Worm (Caenorhabditis elegans) whole organism, late embryonic: ENCODE data around the gene F13D11.3.

Experiments used
- C08G9.2 ChIP-seq: sonication (generic microtip); optimal IDR thresholded peaks from 2 replicates; lab custom pipeline; 2016; ENCODE audit warnings: mild to moderate bottlenecking, missing genetic modification characterization, moderate library complexity, missing compliant biosample characterization
- F13H6.1 ChIP-seq: sonication (generic microtip); optimal IDR thresholded peaks from 2 replicates; lab custom pipeline; 2016; ENCODE audit warnings: missing genetic modification characterization, missing compliant biosample characterization
- K02D7.2 ChIP-seq: sonication (generic microtip); optimal IDR thresholded peaks from 2 replicates; lab custom pipeline; 2017; ENCODE audit warnings: mild to moderate bottlenecking, missing genetic modification characterization, missing compliant biosample characterization
- K09A11.1 ChIP-seq: sonication (generic microtip); optimal IDR thresholded peaks from 2 replicates; lab custom pipeline; 2017; ENCODE audit warnings: antibody characterized with exemption, mild to moderate bottlenecking, missing genetic modification characterization, missing compliant biosample characterization; ENCODE audit not compliant: insufficient read depth
- T23F11.4 ChIP-seq: fragments of 200-800 bp; sonication (Bioruptor generic); optimal IDR thresholded peaks from 2 replicates; lab custom pipeline; 2018; ENCODE audit warnings: mild to moderate bottlenecking, missing genetic modification characterization, missing compliant biosample characterization
- Y22D7AL.16 ChIP-seq: sonication (generic microtip); optimal IDR thresholded peaks from 2 replicates; lab custom pipeline; 2016; ENCODE audit warnings: missing genetic modification characterization, missing compliant biosample characterization
- ahr-1 ChIP-seq: sonication (generic microtip); optimal IDR thresholded peaks from 2 replicates; lab custom pipeline; 2016; ENCODE audit warnings: missing genetic modification characterization, missing compliant biosample characterization
- ama-1 ChIP-seq: fragments of 150-350 bp; optimal IDR thresholded peaks from 2 replicates; lab custom pipeline; 2014
- ceh-18 ChIP-seq: sonication (generic microtip); optimal IDR thresholded peaks from 2 replicates; lab custom pipeline; 2016; ENCODE audit warnings: missing genetic modification characterization, missing compliant biosample characterization
- ceh-19 ChIP-seq: fragments of 200-800 bp; sonication (Bioruptor generic); optimal IDR thresholded peaks from 2 replicates; lab custom pipeline; 2018; ENCODE audit warnings: mild to moderate bottlenecking, missing genetic modification characterization, missing compliant biosample characterization
- ceh-2 ChIP-seq: sonication (generic microtip); optimal IDR thresholded peaks from 2 replicates; lab custom pipeline; 2016; ENCODE audit warnings: missing genotype, missing genetic modification characterization, missing compliant biosample characterization
- ceh-22 ChIP-seq: sonication (generic microtip); optimal IDR thresholded peaks from 2 replicates; lab custom pipeline; 2017; ENCODE audit warnings: missing biosample characterization, missing genetic modification characterization
- ceh-24 ChIP-seq: sonication (generic microtip); optimal IDR thresholded peaks from 2 replicates; lab custom pipeline; 2016; ENCODE audit warnings: mild to moderate bottlenecking, missing genetic modification characterization, missing compliant biosample characterization
- ceh-30 ChIP-seq: fragments of 150-350 bp; optimal IDR thresholded peaks from 2 replicates; lab custom pipeline; 2014; ENCODE audit warnings: missing biosample characterization, missing genetic modification characterization
- ceh-31 ChIP-seq: sonication (generic microtip); optimal IDR thresholded peaks from 2 replicates; lab custom pipeline; 2016; ENCODE audit warnings: missing genetic modification characterization, missing compliant biosample characterization
- ceh-34 ChIP-seq: sonication (generic microtip); optimal IDR thresholded peaks from 2 replicates; lab custom pipeline; 2016; ENCODE audit warnings: mild to moderate bottlenecking, missing genetic modification characterization, missing compliant biosample characterization
- ceh-48 ChIP-seq: sonication (generic microtip); optimal IDR thresholded peaks from 2 replicates; lab custom pipeline; 2016; ENCODE audit warnings: missing genetic modification characterization, inconsistent platforms, missing compliant biosample characterization
- ceh-6 ChIP-seq: fragments of 200-800 bp; sonication (Bioruptor generic); optimal IDR thresholded peaks from 2 replicates; lab custom pipeline; 2018; ENCODE audit warnings: mild to moderate bottlenecking, missing genetic modification characterization, missing compliant biosample characterization
- dmd-4 ChIP-seq: sonication (generic microtip); optimal IDR thresholded peaks from 2 replicates; lab custom pipeline; 2016; ENCODE audit warnings: borderline replicate concordance, missing genetic modification characterization, missing compliant biosample characterization
- elt-2 ChIP-seq: sonication (generic microtip); optimal IDR thresholded peaks from 2 replicates; lab custom pipeline; 2016; ENCODE audit warnings: missing genetic modification reagents, missing genetic modification characterization, missing compliant biosample characterization
- elt-4 ChIP-seq: sonication (generic microtip); optimal IDR thresholded peaks from 2 replicates; lab custom pipeline; 2016; ENCODE audit warnings: missing genetic modification characterization, missing compliant biosample characterization
- eyg-1 ChIP-seq: sonication (generic microtip); optimal IDR thresholded peaks from 2 replicates; lab custom pipeline; 2016; ENCODE audit warnings: missing genotype, missing genetic modification characterization, missing compliant biosample characterization
- fkh-6 ChIP-seq: sonication (generic microtip); optimal IDR thresholded peaks from 2 replicates; lab custom pipeline; 2016; ENCODE audit warnings: missing genetic modification characterization, missing compliant biosample characterization
- hlh-15 ChIP-seq: sonication (generic microtip); optimal IDR thresholded peaks from 2 replicates; lab custom pipeline; 2016; ENCODE audit warnings: missing genetic modification characterization, missing compliant biosample characterization
- hlh-30 ChIP-seq: sonication (generic microtip); optimal IDR thresholded peaks from 2 replicates; lab custom pipeline; 2017; ENCODE audit warnings: antibody characterized with exemption, missing genetic modification characterization, missing compliant biosample characterization; ENCODE audit not compliant: insufficient read depth
- hlh-6 ChIP-seq: sonication (generic microtip); optimal IDR thresholded peaks from 2 replicates; lab custom pipeline; 2016; ENCODE audit warnings: missing genotype, missing genetic modification characterization, missing compliant biosample characterization
- hlh-8 ChIP-seq: sonication (generic microtip); optimal IDR thresholded peaks from 2 replicates; lab custom pipeline; 2016; ENCODE audit warnings: missing genotype, missing genetic modification characterization, missing compliant biosample characterization
- lin-11 ChIP-seq: fragments of 200-800 bp; sonication (Bioruptor generic); optimal IDR thresholded peaks from 2 replicates; lab custom pipeline; 2018; ENCODE audit warnings: mild to moderate bottlenecking, missing genetic modification characterization, missing compliant biosample characterization
- nfya-1 ChIP-seq: sonication (generic microtip); optimal IDR thresholded peaks from 2 replicates; lab custom pipeline; 2017; ENCODE audit warnings: missing genetic modification characterization, mild to moderate bottlenecking, missing compliant biosample characterization, antibody characterized with exemption, moderate library complexity
- nhr-11 ChIP-seq: fragments of 150-350 bp; optimal IDR thresholded peaks from 2 replicates; lab custom pipeline; 2014; ENCODE audit warnings: missing biosample characterization, missing genetic modification characterization
- nhr-232 ChIP-seq: sonication (generic microtip); optimal IDR thresholded peaks from 2 replicates; lab custom pipeline; 2016; ENCODE audit warnings: missing genetic modification characterization, missing compliant biosample characterization
- npax-4 ChIP-seq: sonication (generic microtip); optimal IDR thresholded peaks from 2 replicates; lab custom pipeline; 2016; ENCODE audit warnings: missing genetic modification characterization, missing compliant biosample characterization
- odd-2 ChIP-seq: sonication (generic microtip); optimal IDR thresholded peaks from 2 replicates; lab custom pipeline; 2017; ENCODE audit warnings: antibody characterized with exemption, mild to moderate bottlenecking, missing genetic modification characterization, missing compliant biosample characterization
- pat-9 ChIP-seq: fragments of 200-800 bp; sonication (Bioruptor generic); optimal IDR thresholded peaks from 2 replicates; lab custom pipeline; 2018; ENCODE audit warnings: mild to moderate bottlenecking, missing genetic modification characterization, moderate library complexity, missing compliant biosample characterization
- pha-2 ChIP-seq: sonication (generic microtip); optimal IDR thresholded peaks from 2 replicates; lab custom pipeline; 2017; ENCODE audit warnings: mild to moderate bottlenecking, missing genetic modification characterization, missing compliant biosample characterization
- pha-4 ChIP-seq: fragments of 150-350 bp; optimal IDR thresholded peaks from 2 replicates; lab custom pipeline; 2018; ENCODE audit warnings: missing biosample characterization, missing genetic modification reagents, missing genetic modification characterization
- pqm-1 ChIP-seq: sonication (generic microtip); optimal IDR thresholded peaks from 2 replicates; lab custom pipeline; 2016; ENCODE audit warnings: missing genetic modification characterization, missing compliant biosample characterization
- ref-2 ChIP-seq: sonication (generic microtip); optimal IDR thresholded peaks from 2 replicates; lab custom pipeline; 2016; ENCODE audit warnings: missing genetic modification characterization, missing compliant biosample characterization
- rnt-1 ChIP-seq: sonication (generic microtip); optimal IDR thresholded peaks from 2 replicates; lab custom pipeline; 2016; ENCODE audit warnings: missing genetic modification characterization, missing compliant biosample characterization
- sdc-2 ChIP-seq: sonication (generic microtip); optimal IDR thresholded peaks from 2 replicates; lab custom pipeline; 2016; ENCODE audit warnings: missing genotype, missing genetic modification characterization, missing compliant biosample characterization
- sox-4 ChIP-seq: sonication (generic microtip); optimal IDR thresholded peaks from 2 replicates; lab custom pipeline; 2017; ENCODE audit warnings: mild to moderate bottlenecking, missing genetic modification characterization, inconsistent platforms, missing compliant biosample characterization
- syd-9 ChIP-seq: sonication (generic microtip); optimal IDR thresholded peaks from 2 replicates; lab custom pipeline; 2016; ENCODE audit warnings: mild to moderate bottlenecking, missing genetic modification characterization, moderate library complexity, missing compliant biosample characterization
- tbx-2 ChIP-seq: sonication (generic microtip); optimal IDR thresholded peaks from 2 replicates; lab custom pipeline; 2016; ENCODE audit warnings: missing genetic modification characterization, missing compliant biosample characterization
- tbx-7 ChIP-seq: sonication (generic microtip); optimal IDR thresholded peaks from 2 replicates; lab custom pipeline; 2016; ENCODE audit warnings: missing genotype, missing genetic modification characterization, missing compliant biosample characterization
- ttx-3 ChIP-seq: sonication (generic microtip); optimal IDR thresholded peaks from 2 replicates; lab custom pipeline; 2016; ENCODE audit warnings: missing genetic modification reagents, missing genetic modification characterization, missing compliant biosample characterization

The F13D11.3 gene

DNA sequence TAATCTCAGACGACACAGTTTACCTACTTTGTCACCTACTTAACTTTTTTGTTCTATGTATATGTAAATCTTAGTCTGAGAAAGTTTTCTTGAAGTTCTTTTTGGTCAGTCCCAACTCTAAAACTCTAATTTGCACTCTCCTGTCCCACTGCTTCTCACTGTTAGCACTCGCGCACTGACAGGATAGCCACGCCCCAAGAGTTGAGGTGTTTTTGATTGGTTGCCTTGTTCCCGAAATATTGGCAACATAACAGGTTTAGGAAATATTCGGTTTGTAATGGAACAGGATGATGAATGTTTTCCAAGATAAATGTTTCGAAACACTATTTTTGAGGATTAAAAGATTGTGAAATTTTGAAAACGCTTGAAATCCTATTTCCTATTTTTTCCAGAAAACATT lies 11.4 kb upstream of the F13D11.3 start:
- TF ChIP-seq npax-4 (no peak), K02D7.2 (no peak), T23F11.4 (no peak), ceh-30 (tag; lab: Kevin White, UChicago) (no peak), K09A11.1 (tag; lab: Kevin White, UChicago) (no peak), syd-9 (no peak), nfya-1 (tag; lab: Kevin White, UChicago) (peak; percentile 46)
- TF ChIP-seq, all 69 proteins: peak for 1

DNA sequence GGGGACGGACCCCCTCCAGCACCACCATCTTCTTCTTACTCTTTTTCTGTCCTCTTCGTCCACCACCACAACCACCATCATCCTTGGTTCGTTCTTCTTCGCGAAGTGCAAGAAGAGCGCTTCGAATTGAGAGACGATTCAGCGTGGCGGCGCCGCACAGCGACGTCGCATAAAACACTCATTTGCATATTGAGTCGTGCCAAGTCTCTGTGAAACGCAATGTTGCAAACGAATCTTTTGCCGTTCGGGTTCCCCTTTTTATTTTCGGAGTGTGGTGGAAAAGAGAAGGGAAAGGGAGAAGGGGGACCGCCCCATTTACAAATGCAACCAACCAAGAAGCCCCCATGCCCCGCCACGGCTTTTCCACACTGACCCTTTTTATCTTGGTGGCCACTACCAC lies 10.6 kb upstream of the F13D11.3 start:
- TF ChIP-seq ceh-31 (tag; lab: Kevin White, UChicago) (peak; percentile 75), hlh-15 (tag; lab: Kevin White, UChicago) (peak; percentile 42), ama-1 (lab: Kevin White, UChicago) (no peak), ceh-19 (peak; percentile 20), dmd-4 (tag; lab: Kevin White, UChicago) (peak; percentile 23), ref-2 (tag; lab: Kevin White, UChicago) (peak; percentile 55), hlh-6 (tag; lab: Kevin White, UChicago) (no peak), sdc-2 (tag; lab: Kevin White, UChicago) (peak; percentile 12), ahr-1 (tag; lab: Kevin White, UChicago) (no peak), ceh-34 (tag; lab: Kevin White, UChicago) (peak; percentile 71), T23F11.4 (peak; percentile 60), fkh-6 (peak; percentile 72), ceh-6 (GFP tag; lab: Kevin White, UChicago) (peak; percentile 34), F13H6.1 (tag; lab: Kevin White, UChicago) (no peak), syd-9 (peak; percentile 27), tbx-2 (tag; lab: Kevin White, UChicago) (peak; percentile 39), ceh-18 (tag; lab: Kevin White, UChicago) (peak; percentile 4), rnt-1 (tag; lab: Kevin White, UChicago) (peak; percentile 7), Y22D7AL.16 (tag; lab: Kevin White, UChicago) (no peak), elt-2 (tag; lab: Kevin White, UChicago) (peak; percentile 12), pha-4 (tag; lab: Kevin White, UChicago) (no peak), nfya-1 (tag; lab: Kevin White, UChicago) (peak; percentile 56), ceh-2 (tag; lab: Kevin White, UChicago) (peak; percentile 8), sox-4 (tag; lab: Kevin White, UChicago) (peak; percentile 42), lin-11 (tag; lab: Kevin White, UChicago) (no peak), hlh-30 (tag; lab: Kevin White, UChicago) (no peak)

DNA sequence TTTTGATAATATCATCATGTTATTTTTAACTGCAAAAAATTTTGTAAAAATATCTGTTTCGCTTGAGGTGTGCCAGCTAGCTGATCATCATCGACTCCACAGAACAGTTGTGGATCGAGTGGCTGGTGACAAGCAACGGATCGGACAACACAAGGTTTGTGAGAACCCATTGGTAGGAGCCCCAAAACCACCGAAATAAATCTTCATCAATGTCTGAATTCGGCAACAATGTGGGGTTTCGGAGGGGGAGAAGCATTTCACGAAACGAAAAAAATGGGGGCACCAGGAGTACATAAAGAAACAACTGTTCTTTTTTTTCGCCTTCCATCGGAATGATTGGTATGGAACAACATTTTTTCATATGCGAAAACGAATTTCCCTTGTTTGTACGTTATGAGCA lies 9.6 kb upstream of the F13D11.3 start:
- TF ChIP-seq ttx-3 (tag; lab: Kevin White, UChicago) (no peak), ceh-48 (tag; lab: Kevin White, UChicago) (no peak), fkh-6 (no peak), ama-1 (lab: Kevin White, UChicago) (no peak), sdc-2 (tag; lab: Kevin White, UChicago) (no peak), ceh-22 (tag; lab: Kevin White, UChicago) (no peak), ceh-6 (GFP tag; lab: Kevin White, UChicago) (no peak), eyg-1 (tag; lab: Kevin White, UChicago) (no peak)

DNA sequence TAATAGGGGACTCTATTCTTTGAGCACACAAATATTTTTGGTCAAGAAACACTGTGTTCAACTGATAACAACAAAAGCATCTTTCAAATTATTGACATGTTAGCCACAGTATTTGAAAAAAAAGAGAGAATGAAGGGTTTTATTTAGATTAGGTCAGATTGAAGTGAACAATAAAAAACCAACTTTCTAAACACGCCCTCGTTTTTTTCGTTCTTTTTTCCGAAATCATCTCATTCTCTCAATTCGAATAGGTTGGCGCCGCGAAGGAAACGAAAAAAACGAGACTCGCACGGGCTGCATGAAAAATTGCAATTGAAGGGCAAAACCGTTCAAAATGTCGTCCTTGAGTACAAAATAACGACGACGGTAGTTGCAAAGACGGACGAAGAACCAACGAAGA lies 8.6 kb upstream of the F13D11.3 start:
- TF ChIP-seq ama-1 (lab: Kevin White, UChicago) (no peak), ceh-24 (no peak), elt-2 (tag; lab: Kevin White, UChicago) (no peak), pha-2 (no peak), pqm-1 (tag; lab: Kevin White, UChicago) (no peak), elt-4 (tag; lab: Kevin White, UChicago) (no peak), tbx-2 (tag; lab: Kevin White, UChicago) (no peak), odd-2 (tag; lab: Kevin White, UChicago) (no peak), nhr-11 (tag; lab: Kevin White, UChicago) (no peak), tbx-7 (tag; lab: Kevin White, UChicago) (no peak), ttx-3 (tag; lab: Kevin White, UChicago) (no peak), nhr-232 (tag; lab: Kevin White, UChicago) (no peak), C08G9.2 (tag; lab: Kevin White, UChicago) (no peak), hlh-8 (tag; lab: Kevin White, UChicago) (no peak), pat-9 (no peak), K09A11.1 (tag; lab: Kevin White, UChicago) (no peak), sox-4 (tag; lab: Kevin White, UChicago) (no peak)
